Fruit fly (Drosophila melanogaster): ENCODE measurements around the gene Wdr24.

Gene Wdr24

dm6 chr3R:29772795-29773331, 28.0 kb upstream of the Wdr24 start (continued):
- TF ChIP-seq row (GFP tag; IDR thresholded peaks at IDR 0.05) (no peak; the same call in 2 of the 3 replicates), fd64A (GFP tag; optimal IDR thresholded peaks at IDR 0.05) (peak; percentile 24), CG6683 (GFP tag; optimal IDR thresholded peaks at IDR 0.05) (peak; percentile 26), amos (GFP tag; IDR thresholded peaks at IDR 0.05; ENCODE audit: partially characterized antibody) (peak; percentile 29; the same call in 1 of the 2 replicates), Antp (GFP tag; optimal IDR thresholded peaks at IDR 0.05) (no peak), CG13894 (tag; optimal IDR thresholded peaks at IDR 0.05) (peak; percentile 55), CG12659 (GFP tag; optimal IDR thresholded peaks at IDR 0.05) (peak; percentile 17), CG4360 (GFP tag; IDR thresholded peaks at IDR 0.05) (no peak; the same call in none of the 2 replicates), Optix (GFP tag; IDR thresholded peaks at IDR 0.05) (no peak), Hmr (GFP tag; optimal IDR thresholded peaks at IDR 0.05) (peak; percentile 60), Six4 (GFP tag; optimal IDR thresholded peaks at IDR 0.05) (no peak), D19A (tag; optimal IDR thresholded peaks at IDR 0.05) (peak; percentile 19), ro (GFP tag; IDR thresholded peaks at IDR 0.05) (no peak), CG17829 (tag; optimal IDR thresholded peaks at IDR 0.05) (no peak), peb (GFP tag; IDR thresholded peaks at IDR 0.05) (peak; percentile 20; the same call in 1 of the 2 replicates), stwl (tag; optimal IDR thresholded peaks at IDR 0.05) (peak; percentile 5), HHEX (GFP tag; optimal IDR thresholded peaks at IDR 0.05) (peak; percentile 57), kni (GFP tag; optimal IDR thresholded peaks at IDR 0.05) (peak; percentile 82), Nf-YA (GFP tag; IDR thresholded peaks at IDR 0.05) (no peak), YL-1 (GFP tag; optimal IDR thresholded peaks at IDR 0.05) (peak; percentile 71), Side (GFP tag; optimal IDR thresholded peaks at IDR 0.05) (peak; percentile 5), CG6813 (GFP tag; optimal IDR thresholded peaks at IDR 0.05) (no peak), CG8765 (GFP tag; IDR thresholded peaks at IDR 0.05) (0 out of 2 replicates have a peak, but pooled peaks have one; percentile 6), HLH4C (GFP tag; IDR thresholded peaks at IDR 0.05; ENCODE audit: partially characterized antibody) (no peak), CG5180 (GFP tag; optimal IDR thresholded peaks at IDR 0.05) (peak; percentile 30), eve (GFP tag; optimal IDR thresholded peaks at IDR 0.05) (no peak), Drgx (GFP tag; IDR thresholded peaks at IDR 0.05) (peak; percentile 52), gce (GFP tag; IDR thresholded peaks at IDR 0.05) (peak; percentile 37; the same call in 1 of the 3 replicates), HmgZ (tag; optimal IDR thresholded peaks at IDR 0.05) (peak; percentile 80), mirr (GFP tag; optimal IDR thresholded peaks at IDR 0.05) (peak; percentile 42), wdn (GFP tag; IDR thresholded peaks at IDR 0.05) (0 out of 2 replicates have a peak, but pooled peaks have one; percentile 18), ERR (GFP tag; optimal IDR thresholded peaks at IDR 0.05) (peak; percentile 30), pan (optimal IDR thresholded peaks at IDR 0.05) (no peak), pan (GFP tag; optimal IDR thresholded peaks at IDR 0.05 in 1 of 2, IDR thresholded peaks at IDR 0.05 in 1 of 2) (peak in 1 of 2 experiments; percentile 45), CG12769 (tag; optimal IDR thresholded peaks at IDR 0.05) (peak; percentile 90)

- TF ChIP-seq gfzf (GFP tag; optimal IDR thresholded peaks at IDR 0.05) (no peak), CG3281 (GFP tag; optimal IDR thresholded peaks at IDR 0.05) (peak; percentile 48), p53 (GFP tag; optimal IDR thresholded peaks at IDR 0.05) (no peak), CG18764 (GFP tag; optimal IDR thresholded peaks at IDR 0.05) (no peak), Sry-δ (GFP tag; optimal IDR thresholded peaks at IDR 0.05) (peak; percentile 3), grn (GFP tag; optimal IDR thresholded peaks at IDR 0.05) (no peak), HLHmδ (GFP tag; optimal IDR thresholded peaks at IDR 0.05) (no peak), Drgx (GFP tag; IDR thresholded peaks at IDR 0.05) (no peak), Rfx (GFP tag; IDR thresholded peaks at IDR 0.05) (peak; percentile 71), Sox100B (GFP tag; optimal IDR thresholded peaks at IDR 0.05) (peak; percentile 61), CG16815 (GFP tag; optimal IDR thresholded peaks at IDR 0.05) (peak; percentile 58), YL-1 (GFP tag; optimal IDR thresholded peaks at IDR 0.05) (no peak), CG15479 (GFP tag; optimal IDR thresholded peaks at IDR 0.05) (no peak), CG16779 (GFP tag; IDR thresholded peaks at IDR 0.05) (no peak), Atf-2 (GFP tag; optimal IDR thresholded peaks at IDR 0.05) (no peak), oc (tag; optimal IDR thresholded peaks at IDR 0.05) (no peak), CG8478 (optimal IDR thresholded peaks at IDR 0.05) (no peak), onecut (GFP tag; IDR thresholded peaks at IDR 0.05) (no peak)
These were observed 27.4 kb upstream of the Wdr24 start for dm6 chr3R:29772090-29772794.
